Fruit fly (Drosophila melanogaster): ENCODE results near the gene CG43702.

dm6 chr3L:21317416-21318259, 19.2 kb downstream of the CG43702 start, which contains the start of gene Pc:
- TF ChIP-seq usp (GFP tag; optimal IDR thresholded peaks at IDR 0.05) (no peak), pan (optimal IDR thresholded peaks at IDR 0.05) (no peak), psq (optimal IDR thresholded peaks at IDR 0.05) (no peak), Dll (optimal IDR thresholded peaks at IDR 0.05) (no peak)
